Worm (Caenorhabditis elegans): Measurements from ENCODE around the gene unc-45.

unc-45 gene

DNA sequence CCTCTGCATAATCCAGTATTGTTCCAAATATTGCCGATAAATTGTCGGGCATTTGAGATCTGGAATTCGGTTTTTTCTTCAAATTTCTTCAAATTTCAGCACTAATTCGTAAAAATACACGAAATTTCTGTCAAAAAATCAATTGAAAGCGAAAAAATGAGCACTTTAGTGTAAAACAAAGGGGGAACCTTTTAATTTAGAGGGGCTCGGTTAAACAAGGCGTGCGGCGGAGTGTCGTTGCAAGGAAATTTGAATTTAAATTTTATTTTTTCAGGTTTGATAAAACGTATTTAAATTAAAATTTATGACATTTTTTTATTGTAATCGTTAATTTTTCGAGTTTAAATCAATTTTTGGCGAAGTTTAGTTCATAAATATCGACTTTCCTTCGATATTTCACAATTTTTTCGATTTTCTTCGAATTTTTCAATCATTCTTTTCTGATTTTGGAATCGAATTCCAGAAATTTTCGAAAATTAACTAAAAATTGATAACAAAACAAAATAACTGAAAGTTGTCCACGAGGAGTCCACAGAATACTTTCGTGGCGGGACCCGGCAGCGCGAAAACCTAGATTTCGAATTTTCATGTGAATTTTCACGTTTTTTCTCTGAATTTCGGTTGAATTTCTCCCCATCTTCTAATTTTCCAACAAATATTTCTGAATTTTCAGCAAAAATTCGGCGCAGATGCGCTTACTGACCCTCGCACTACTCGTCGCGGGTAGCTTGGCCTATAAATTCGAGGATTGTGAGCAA lies 19.5 kb upstream of the unc-45 start, which contains the start of the genes magu-1 and nemp-1:
TSS of gene magu-1 (minus strand) at position 59 of the 758 bp plus-strand sequence.
TSS of gene nemp-1 (plus strand) at position 674 of the 758 bp plus-strand sequence.
- TF ChIP-seq lsy-2 (tag; optimal IDR thresholded peaks at IDR 0.05) (peak in 1 of 2 experiments; percentile 16), unc-55 (GFP tag; optimal IDR thresholded peaks at IDR 0.05) (peak; percentile 46), ZK546.5 (tag; optimal IDR thresholded peaks at IDR 0.05) (no peak), ztf-11 (tag; optimal IDR thresholded peaks at IDR 0.05) (no peak), mab-5 (tag; optimal IDR thresholded peaks at IDR 0.05) (no peak)

DNA sequence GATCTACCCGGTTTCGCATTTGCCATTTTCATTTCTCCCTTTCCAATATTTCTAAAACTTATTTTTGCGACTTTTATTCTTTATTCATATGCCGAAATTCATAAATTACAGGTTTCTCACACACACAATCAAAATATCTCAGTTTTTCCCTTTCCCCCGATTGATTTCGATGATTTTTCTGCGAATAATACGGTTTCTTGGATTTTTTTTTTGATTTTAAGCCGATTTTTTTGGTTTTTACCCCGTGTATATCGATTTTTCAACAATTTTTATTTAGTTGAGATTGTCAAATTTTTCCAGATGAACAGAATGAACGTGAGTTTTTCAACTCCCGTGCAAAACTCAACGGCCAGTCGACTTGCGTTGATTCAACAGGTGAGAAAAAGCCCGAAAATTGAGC lies 16.2 kb upstream of the unc-45 start, which contains the start of gene mat-3:
TSS of gene mat-3 (plus strand) at position 301 of the 400 bp plus-strand sequence.
- TF ChIP-seq peb-1 (tag; optimal IDR thresholded peaks at IDR 0.05) = no peak
- no peak for TF ChIP-seq lin-39 (tag; optimal IDR thresholded peaks at IDR 0.05)
- no peak for TF ChIP-seq gmeb-1 (tag; optimal IDR thresholded peaks at IDR 0.05)
- no peak for TF ChIP-seq nhr-23 (tag; optimal IDR thresholded peaks at IDR 0.05)
- TF ChIP-seq fos-1 (tag; optimal IDR thresholded peaks at IDR 0.05) = no peak
- no peak for TF ChIP-seq lin-11 (tag; optimal IDR thresholded peaks at IDR 0.05)
- no peak for TF ChIP-seq ZK546.5 (tag; optimal IDR thresholded peaks at IDR 0.05)
- TF ChIP-seq nhr-77 (tag; optimal IDR thresholded peaks at IDR 0.05) = no peak
- TF ChIP-seq nhr-21 (tag; optimal IDR thresholded peaks at IDR 0.05) = no peak
- TF ChIP-seq lin-13 (GFP tag; optimal IDR thresholded peaks at IDR 0.05) = no peak
- no peak for TF ChIP-seq nhr-11 (tag; optimal IDR thresholded peaks at IDR 0.05)
- TF ChIP-seq ceh-16 (tag; optimal IDR thresholded peaks at IDR 0.05) = no peak
- no peak for TF ChIP-seq skn-1 (tag; optimal IDR thresholded peaks at IDR 0.05)

DNA sequence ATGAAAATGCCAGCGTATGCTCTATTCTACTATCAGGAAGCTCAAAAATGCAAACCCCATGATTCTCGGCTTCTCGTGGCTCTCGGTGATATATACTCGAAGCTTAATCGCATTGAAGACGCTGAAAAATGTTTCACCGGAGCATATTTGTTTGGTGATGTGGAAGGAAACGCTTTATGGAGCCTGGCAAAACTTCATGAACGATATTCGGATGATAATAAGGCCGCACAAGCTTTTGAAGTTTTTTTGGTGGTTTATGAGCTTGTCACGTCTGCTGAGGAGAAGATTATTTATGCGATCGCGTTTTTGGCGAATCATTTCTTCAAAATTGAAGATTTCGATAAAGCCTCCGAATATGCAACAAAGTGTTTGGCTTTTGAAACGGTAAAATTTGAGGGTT lies 10.1 kb upstream of the unc-45 start:
- TF ChIP-seq egl-27 (tag; optimal IDR thresholded peaks at IDR 0.05) (no peak), nhr-129 (tag; optimal IDR thresholded peaks at IDR 0.05) (no peak), lin-13 (GFP tag; optimal IDR thresholded peaks at IDR 0.05) (no peak), nhr-10 (tag; optimal IDR thresholded peaks at IDR 0.05) (no peak), nhr-6 (tag; optimal IDR thresholded peaks at IDR 0.05) (no peak)

- no peak for TF ChIP-seq nhr-77 (tag; optimal IDR thresholded peaks at IDR 0.05)
- TF ChIP-seq sma-9 (GFP tag; optimal IDR thresholded peaks at IDR 0.05) = no peak
- no peak for TF ChIP-seq sma-9 (tag; optimal IDR thresholded peaks at IDR 0.05)
- TF ChIP-seq mbf-1 (tag; optimal IDR thresholded peaks at IDR 0.05) = no peak
- no peak for TF ChIP-seq unc-62 (GFP tag; optimal IDR thresholded peaks at IDR 0.05)
- peak; percentile 18 for TF ChIP-seq ztf-4 (tag; optimal IDR thresholded peaks at IDR 0.05)
- TF ChIP-seq lin-39 (tag; optimal IDR thresholded peaks at IDR 0.05) = no peak
- no peak for TF ChIP-seq F13H6.1 (tag; optimal IDR thresholded peaks at IDR 0.05)
- no peak for TF ChIP-seq nhr-10 (tag; optimal IDR thresholded peaks at IDR 0.05)
- peak; percentile 26 for TF ChIP-seq C34F6.9 (tag; optimal IDR thresholded peaks at IDR 0.05)
- TF ChIP-seq nhr-21 (tag; optimal IDR thresholded peaks at IDR 0.05) = peak; percentile 71
- TF ChIP-seq mab-5 (tag; optimal IDR thresholded peaks at IDR 0.05) = no peak
- peak; percentile 46 for TF ChIP-seq dmd-4 (tag; optimal IDR thresholded peaks at IDR 0.05)
- no peak for TF ChIP-seq unc-39 (tag; optimal IDR thresholded peaks at IDR 0.05)
- TF ChIP-seq elt-3 (tag; optimal IDR thresholded peaks at IDR 0.05) = no peak
- TF ChIP-seq nhr-237 (tag; optimal IDR thresholded peaks at IDR 0.05) = no peak
- peak; percentile 49 for TF ChIP-seq skn-1 (tag; optimal IDR thresholded peaks at IDR 0.05)
These were observed 8.6 kb upstream of the unc-45 start for ce11 chrIII:482739-483138.

- TF ChIP-seq sma-3 (GFP tag; optimal IDR thresholded peaks at IDR 0.05) (no peak), sem-4 (tag; optimal IDR thresholded peaks at IDR 0.05) (no peak), Y55F3AM.14 (GFP tag; optimal IDR thresholded peaks at IDR 0.05) (no peak), lsy-2 (tag; optimal IDR thresholded peaks at IDR 0.05) (no peak), unc-39 (tag; optimal IDR thresholded peaks at IDR 0.05) (no peak), F13H6.1 (tag; optimal IDR thresholded peaks at IDR 0.05) (no peak)
These were observed 7.8 kb upstream of the unc-45 start, which contains the start of gene F10C5.3 for ce11 chrIII:483556-483955. Gene F10C5.3 (plus strand): TSS chrIII:483868.

All from whole organism, L2 larva.